Fruit fly (Drosophila melanogaster) ovary, adult (tissue): ENCODE data around the gene CG3631.

Source experiments
- CG17801 ChIP-seq: fragments of 200-800 bp; optimal IDR thresholded peaks from 2 replicates; lab custom pipeline; 2019; ENCODE audit warnings: missing biosample characterization, mild to moderate bottlenecking, missing genetic modification characterization, moderate library complexity; ENCODE audit not compliant: partially characterized antibody

CG3631 gene

DNA sequence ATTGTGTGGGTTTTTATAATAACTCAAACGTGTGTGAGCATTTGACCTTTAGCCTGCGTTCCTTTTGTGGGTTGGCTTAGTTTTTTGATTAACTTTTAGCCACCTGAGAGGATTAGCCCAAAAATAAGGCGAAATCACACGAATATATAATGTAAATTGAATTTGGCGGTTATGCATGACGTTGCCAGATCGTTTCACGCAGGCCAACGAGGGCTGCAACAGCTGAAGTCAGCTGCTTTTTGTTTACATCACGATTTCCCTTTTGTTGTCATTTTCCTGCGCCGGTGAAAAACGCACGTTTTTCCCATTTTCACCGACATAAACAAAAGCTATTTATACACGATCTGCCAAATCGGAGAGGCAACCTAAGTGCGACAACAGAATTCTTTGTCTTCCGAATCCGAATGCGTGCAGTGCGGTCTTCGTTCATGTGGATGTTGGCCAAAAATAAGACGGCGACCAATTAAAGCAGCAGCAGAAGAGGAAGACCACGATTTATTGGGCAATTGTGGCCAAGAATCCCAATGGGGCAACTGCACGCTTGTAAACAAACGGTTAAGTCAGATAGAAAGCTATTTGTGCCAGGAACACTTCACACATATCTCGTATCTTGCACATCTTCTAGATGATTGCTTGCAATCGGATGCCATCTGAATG is at the start of gene CG3631:
CG3631 (plus strand) TSS at position 251 of the 657 bp plus-strand sequence.
- peak; percentile 21 for TF ChIP-seq CG17801 (GFP tag; lab: Kevin White, UChicago)

DNA sequence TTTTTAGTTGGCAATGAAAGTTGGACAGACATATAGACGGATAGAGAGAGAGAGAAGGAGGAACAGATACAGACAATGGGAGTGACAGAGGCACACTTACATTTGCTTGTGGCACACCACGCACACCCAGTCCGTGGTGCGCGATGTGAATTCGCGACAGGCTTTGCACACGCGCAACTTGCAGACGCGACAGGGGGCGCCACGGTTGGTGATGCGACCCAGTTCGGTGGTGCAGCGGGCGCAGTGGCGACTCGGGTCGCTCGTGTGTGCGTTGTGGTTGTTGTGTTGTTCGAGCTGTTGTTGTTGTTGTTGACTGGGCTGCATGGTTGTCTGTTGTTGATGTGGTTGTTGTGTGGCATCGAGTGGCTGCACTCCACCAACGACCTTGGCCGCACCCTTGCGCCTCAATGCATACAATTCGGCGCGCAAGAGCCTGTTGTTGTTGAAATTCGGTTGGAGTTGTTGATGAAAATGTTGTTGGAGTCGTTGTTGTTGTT is 48.9 kb upstream of the CG3631 start:
- TF ChIP-seq CG17801 (GFP tag; lab: Kevin White, UChicago): no peak

DNA sequence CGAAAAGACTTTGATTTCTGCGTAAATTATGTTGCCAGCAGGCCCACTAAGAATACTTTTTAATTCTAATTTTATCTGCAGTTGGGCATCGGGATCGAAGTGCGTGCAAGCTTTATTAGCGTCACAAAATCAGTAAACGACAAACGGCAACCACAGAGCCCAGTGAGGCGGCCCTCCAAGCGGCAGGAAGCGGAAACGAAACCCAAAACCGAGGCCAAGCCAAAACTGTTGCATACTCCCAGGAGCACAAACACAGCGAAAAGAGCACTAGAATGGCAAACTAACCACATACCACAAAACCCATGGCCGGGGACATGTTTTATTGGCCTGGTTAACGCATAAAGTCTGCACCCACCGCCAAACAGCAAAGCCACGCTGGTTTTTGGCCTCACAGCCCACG is 47.0 kb upstream of the CG3631 start:
- TF ChIP-seq CG17801 (GFP tag; lab: Kevin White, UChicago): no peak

DNA sequence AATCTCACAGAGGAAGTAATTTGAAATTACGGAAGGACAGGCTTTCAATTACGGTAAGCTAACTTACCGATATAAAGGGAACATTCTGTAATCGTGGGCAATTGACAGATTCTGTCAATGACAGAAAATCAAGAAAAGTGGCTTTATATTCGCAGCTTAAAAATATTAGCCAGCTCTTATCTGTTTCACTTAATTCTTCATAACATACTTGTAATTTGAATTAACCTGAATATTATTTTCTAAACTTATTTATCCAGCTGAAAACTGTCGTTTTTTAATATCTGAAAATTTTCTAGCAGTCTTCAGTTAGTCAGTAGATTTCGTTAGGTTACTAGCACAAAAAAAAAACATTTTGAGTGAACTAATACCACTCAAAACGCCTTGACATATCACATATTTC is 34.5 kb upstream of the CG3631 start, which contains the start of gene CG3610:
CG3610 (plus strand) TSS at position 301 of the 400 bp plus-strand sequence.
- no peak for TF ChIP-seq CG17801 (GFP tag; lab: Kevin White, UChicago)

DNA sequence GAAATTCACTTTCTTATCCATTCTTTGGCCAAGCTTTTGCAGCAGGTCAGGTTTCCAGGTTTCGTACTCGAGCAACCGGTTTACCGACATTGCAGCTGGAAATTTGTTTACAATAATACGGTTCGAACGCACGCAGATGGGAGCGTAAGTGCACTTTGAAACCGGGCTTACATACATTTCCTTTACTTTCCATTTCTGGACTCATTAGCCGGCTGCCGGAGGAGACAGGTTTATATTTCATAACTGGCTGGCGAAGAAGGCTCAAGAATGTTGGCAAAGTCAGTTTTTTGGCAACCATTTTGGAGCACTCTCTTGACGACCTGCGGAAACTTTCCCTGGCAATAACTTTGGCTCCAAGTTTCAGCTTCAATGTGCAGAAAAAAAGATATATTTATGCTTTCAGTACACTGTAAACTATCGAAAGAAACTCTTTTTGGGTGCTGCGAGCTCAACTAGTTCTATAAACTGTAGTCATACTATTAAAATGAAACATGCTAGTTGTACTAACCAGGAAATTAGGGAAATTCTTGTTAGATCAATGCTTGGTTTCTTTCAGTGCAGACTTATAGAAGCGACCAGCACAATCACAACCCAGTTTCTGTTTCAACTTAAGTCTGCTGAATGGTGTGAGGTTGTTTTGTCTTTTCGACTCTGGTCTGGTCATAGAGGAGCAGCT is 32.2 kb upstream of the CG3631 start:
- no peak for TF ChIP-seq CG17801 (GFP tag; lab: Kevin White, UChicago)

DNA sequence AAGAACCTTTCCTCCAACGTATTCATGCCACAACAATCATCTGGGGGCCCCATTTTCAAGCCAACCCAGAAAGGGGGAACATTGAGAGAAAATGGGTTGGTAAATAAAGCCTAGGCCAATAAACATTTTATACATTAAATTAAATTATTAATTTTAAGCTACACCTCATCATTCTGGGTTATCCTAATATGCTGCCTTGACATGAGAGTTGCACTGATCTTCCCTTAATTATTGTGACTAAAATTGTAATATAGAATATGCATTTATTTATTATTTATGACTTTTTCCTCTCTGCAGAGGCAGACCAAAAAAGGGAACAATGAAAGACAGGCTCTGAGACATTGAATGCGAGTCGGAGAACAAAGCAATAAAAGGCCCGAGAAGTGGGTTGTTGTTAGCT is 31.4 kb upstream of the CG3631 start:
- no peak for TF ChIP-seq CG17801 (GFP tag; lab: Kevin White, UChicago)

DNA sequence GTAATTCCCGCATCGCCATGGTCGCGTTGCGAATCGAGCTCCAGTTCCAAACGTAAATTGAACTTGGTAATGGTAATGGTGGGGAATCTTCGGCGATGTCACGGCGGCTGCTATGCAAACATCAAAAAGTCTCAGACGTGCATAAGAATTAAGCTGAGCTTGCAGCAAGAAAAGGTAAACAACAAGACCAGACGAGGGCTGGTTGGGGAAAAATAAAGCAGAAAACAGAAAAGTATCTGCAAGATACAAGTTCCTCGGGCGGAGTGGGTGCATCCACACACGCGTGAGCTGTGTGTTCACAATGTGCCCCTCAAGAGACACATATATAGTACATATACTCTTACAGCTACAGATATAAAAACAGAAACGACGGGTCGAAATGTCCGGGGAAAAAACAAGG is 26.6 kb upstream of the CG3631 start:
- no peak for TF ChIP-seq CG17801 (GFP tag; lab: Kevin White, UChicago)

DNA sequence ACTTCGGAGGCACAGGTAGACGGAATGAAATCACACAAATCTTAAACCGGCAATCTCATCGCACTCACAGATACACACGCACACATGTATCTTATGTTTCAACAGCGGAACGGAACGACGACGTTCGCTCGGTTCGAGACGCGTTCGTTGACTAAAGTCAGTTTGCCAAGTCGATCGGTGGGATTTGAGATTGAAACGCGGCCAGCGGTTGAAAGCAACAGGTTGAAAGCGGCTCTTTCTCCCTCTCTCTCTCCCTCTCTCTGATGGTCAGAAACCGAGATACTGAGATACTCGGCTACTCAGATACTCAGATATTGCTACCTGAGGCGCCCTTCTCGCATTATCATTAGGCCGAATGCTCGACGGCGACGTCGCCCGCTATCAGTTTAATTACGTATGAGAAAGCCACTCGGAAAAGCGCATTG is 25.5 kb upstream of the CG3631 start:
- peak; percentile 53 for TF ChIP-seq CG17801 (GFP tag; lab: Kevin White, UChicago)

DNA sequence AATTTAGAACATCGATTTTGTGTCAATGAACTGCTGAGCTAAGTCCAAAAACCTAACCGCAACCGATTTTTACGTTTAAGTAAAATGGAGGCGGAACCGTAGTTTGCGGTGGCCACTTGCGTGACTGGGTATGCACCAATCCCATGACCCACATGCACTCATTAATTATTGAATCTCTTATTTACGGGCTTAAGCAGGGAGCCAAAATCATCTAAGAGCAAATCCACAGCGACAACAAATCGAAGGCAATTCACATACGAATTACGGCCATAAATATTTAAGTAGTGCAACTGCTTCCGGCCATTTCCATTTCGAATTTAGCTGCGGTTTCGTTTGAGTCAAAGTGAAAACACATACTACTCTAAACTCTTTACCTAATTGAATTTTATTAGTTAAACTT is 14.4 kb upstream of the CG3631 start:
- TF ChIP-seq CG17801 (GFP tag; lab: Kevin White, UChicago): no peak

DNA sequence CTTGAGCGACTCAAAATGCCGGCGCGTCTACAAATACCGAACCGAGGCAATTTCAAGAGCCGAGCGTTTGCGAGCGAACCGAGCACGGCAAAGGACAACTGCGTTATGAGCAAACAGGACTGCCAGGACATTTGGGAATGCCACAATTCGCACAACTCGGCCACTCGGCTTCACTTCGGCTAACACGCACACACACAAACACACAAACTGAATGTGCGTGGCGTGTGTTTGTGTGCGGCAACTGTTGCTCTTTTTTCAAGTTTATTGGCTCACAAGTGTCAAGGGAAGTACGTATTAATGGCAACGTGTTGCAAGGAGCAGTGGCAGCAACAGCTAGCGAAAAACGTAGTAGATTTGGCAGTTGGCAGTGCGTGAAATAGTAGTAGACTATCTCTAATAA is 5.9 kb upstream of the CG3631 start:
- TF ChIP-seq CG17801 (GFP tag; lab: Kevin White, UChicago): no peak

DNA sequence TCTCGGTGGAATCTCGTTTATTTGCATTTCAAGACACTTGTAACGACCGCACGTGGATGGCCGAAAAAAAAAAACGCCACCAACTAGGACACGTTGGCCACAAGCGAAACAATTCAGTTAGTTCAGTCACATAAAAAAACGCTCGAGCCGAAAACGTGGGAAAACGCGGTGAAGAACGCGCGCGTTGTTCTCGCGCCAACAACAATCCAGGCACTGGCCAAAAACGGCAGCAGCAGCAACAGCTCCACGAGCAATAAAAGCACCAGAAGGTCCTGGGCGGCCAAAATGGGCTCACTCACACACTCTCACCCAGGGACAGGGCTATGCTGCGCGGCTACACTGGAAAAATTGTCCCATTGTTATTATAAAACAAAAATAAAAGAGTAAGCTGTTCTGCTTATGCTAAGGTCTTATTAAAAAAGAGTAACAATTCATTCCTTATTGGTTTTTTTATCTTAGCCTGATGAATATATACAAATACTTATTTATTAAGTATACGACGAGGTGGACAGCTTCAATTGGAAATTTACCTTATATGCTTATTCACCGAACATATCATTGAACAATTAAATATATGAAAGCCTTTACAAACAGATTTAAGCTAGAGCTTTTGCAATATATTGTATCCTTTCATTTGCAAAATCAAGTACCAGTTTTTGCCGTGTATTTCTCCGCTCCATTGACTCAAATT is 3.8 kb upstream of the CG3631 start, which contains the start of gene btsz:
btsz (minus strand) TSS at position 215 of the 691 bp plus-strand sequence.
- TF ChIP-seq CG17801 (GFP tag; lab: Kevin White, UChicago): no peak

DNA sequence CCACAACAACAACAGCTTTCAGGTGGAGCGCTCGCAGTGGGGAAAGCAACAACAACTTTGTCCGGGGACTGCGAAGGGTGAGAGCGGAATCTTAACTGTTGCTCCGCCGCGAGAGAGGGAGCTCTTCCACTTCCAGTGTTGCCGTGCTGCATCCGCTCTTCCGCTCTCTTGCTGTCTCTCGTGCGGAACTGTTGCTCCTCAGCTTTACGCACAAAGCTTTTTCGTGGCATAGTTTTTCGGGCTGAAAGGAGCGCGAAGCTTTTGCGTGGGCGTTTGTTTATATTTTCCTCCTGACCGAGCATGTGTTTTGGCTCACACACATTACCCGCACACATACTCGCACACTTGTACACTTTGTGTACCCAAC is 3.3 kb upstream of the CG3631 start:
- no peak for TF ChIP-seq CG17801 (GFP tag; lab: Kevin White, UChicago)

DNA sequence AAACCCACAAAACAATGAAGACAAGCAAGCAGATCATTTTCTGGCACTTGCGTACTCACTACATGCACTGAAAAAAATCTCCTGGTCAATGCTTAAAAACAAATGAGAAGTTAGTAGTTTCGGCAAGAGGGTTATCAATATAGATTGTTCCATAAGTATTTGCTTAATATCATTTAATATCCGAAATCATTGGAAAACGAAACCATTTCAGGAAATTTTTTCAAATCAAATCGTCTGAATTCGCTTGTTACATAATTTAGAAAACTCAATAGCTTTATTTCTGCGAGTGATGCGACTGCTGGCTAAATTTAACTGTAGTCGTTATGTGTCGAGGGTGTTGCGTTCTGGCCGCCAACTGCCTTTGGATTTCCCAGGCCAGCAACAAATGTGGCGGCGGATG is 1.1 kb upstream of the CG3631 start:
- no peak for TF ChIP-seq CG17801 (GFP tag; lab: Kevin White, UChicago)

DNA sequence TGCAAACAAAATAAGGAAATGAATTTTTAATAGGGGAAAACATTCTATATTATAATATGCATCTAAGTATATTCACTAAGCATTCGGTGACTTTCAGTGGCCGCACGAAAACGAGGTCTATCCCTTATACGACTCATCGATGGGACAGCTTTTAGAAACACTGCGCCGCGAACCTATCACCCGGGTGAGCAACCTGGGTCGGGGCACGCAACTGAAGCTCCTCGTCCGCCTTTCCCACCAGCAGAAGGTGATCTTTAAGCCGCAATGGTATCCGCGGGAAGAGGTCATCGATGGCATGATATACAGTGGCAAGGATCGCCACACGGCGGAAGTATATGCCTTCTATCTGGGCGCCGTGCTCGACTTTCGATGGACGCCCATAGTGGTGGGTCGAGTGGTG is 1.6 kb downstream of the CG3631 start:
- no peak for TF ChIP-seq CG17801 (GFP tag; lab: Kevin White, UChicago)

DNA sequence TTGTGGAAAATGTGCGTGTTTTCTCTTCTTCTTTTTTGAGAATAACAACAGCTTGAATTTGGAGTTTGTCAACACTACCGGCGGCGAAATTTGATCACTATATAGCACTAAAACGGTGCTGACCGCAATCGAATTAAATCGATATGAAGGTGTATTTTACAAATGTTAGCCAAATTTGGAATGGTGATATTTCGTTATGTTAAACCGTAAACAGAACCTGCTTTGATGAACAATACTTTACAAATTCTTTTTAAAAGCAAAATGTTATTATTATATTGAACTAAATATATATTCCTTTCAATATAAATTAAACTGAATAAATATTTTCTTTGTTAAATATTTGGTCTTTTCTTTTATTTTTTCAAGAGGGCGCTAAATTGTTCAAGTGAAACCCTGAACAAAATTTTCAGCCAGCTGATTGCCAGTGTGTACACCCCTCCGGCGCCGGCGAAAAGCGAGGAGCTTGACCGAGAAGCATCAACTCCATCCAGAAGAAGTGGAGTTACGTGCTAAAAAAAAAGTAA is 6.8 kb downstream of the CG3631 start, which contains the start of the genes Rrp6, CG33331 and CG33332:
Rrp6 (minus strand) TSS at position 236 of the 524 bp plus-strand sequence.
CG33331 (plus strand) TSS at position 446 of the 524 bp plus-strand sequence.
CG33332 (plus strand) TSS at position 446 of the 524 bp plus-strand sequence.
- TF ChIP-seq CG17801 (GFP tag; lab: Kevin White, UChicago): peak; percentile 85
